Fruit fly (Drosophila melanogaster) whole organism, wandering third instar larva: ENCODE measurements around the gene scramb2.

ENCODE experiments used
- Abd-B ChIP-seq: fragments of >200 bp; optimal IDR thresholded peaks from 2 replicates; lab custom pipeline; 2017; ENCODE audit warnings: missing biosample characterization, missing genetic modification characterization
- CG32264 ChIP-seq: fragments of 200-800 bp; sonication (Bioruptor generic); optimal IDR thresholded peaks from 2 replicates; lab custom pipeline; 2016; ENCODE audit warnings: missing biosample characterization, missing genetic modification characterization
- CG9705 ChIP-seq: fragments of 200-800 bp; sonication (Bioruptor generic); optimal IDR thresholded peaks from 2 replicates; lab custom pipeline; 2018; ENCODE audit warnings: missing biosample characterization, mild to moderate bottlenecking, missing genetic modification characterization
- CrebA ChIP-seq: fragments of 200-800 bp; sonication (Bioruptor generic); optimal IDR thresholded peaks from 2 replicates; lab custom pipeline; 2016; ENCODE audit warnings: missing biosample characterization, mild to moderate bottlenecking, missing genetic modification characterization, borderline replicate concordance
- Dfd ChIP-seq: fragments of >200 bp; optimal IDR thresholded peaks from 2 replicates; lab custom pipeline; 2017; ENCODE audit warnings: missing biosample characterization, missing genetic modification characterization
- Dif ChIP-seq: fragments of 200-275, 200-300 bp; sonication (Bioruptor generic); optimal IDR thresholded peaks from 2 replicates; lab custom pipeline; 2018; ENCODE audit warnings: missing biosample characterization, missing genetic modification characterization; ENCODE audit not compliant: partially characterized antibody
- GATAd ChIP-seq: sonication (Bioruptor generic); optimal IDR thresholded peaks from 2 replicates; lab custom pipeline; 2016; ENCODE audit warnings: missing biosample characterization, missing genetic modification characterization
- HLH106 ChIP-seq: fragments of 200-800 bp; optimal IDR thresholded peaks from 3 replicates; lab custom pipeline; 2019; ENCODE audit warnings: missing biosample characterization, mild to moderate bottlenecking, missing genetic modification characterization, moderate library complexity
- Hnf4 ChIP-seq: fragments of 200-800 bp; sonication (Bioruptor generic); optimal IDR thresholded peaks from 2 replicates; lab custom pipeline; 2016; ENCODE audit warnings: missing biosample characterization, mild to moderate bottlenecking, missing genetic modification characterization
- Hr78 ChIP-seq: fragments of >200 bp; optimal IDR thresholded peaks from 2 replicates; lab custom pipeline; 2017; ENCODE audit warnings: missing biosample characterization, missing genetic modification characterization
- Hr83 ChIP-seq: fragments of 200-300 bp; sonication (Bioruptor generic); optimal IDR thresholded peaks from 2 replicates; lab custom pipeline; 2016; ENCODE audit warnings: missing biosample characterization, mild to moderate bottlenecking, missing genetic modification characterization, moderate library complexity; ENCODE audit not compliant: poor library complexity, severe bottlenecking
- Jra ChIP-seq: sonication (Bioruptor generic); optimal IDR thresholded peaks from 2 replicates; lab custom pipeline; 2016; ENCODE audit warnings: missing biosample characterization, missing genetic modification characterization
- Mio ChIP-seq: sonication (Bioruptor generic); optimal IDR thresholded peaks from 2 replicates; lab custom pipeline; 2016; ENCODE audit warnings: missing biosample characterization, missing genetic modification characterization
- Myc ChIP-seq: fragments of >200 bp; optimal IDR thresholded peaks from 2 replicates; lab custom pipeline; 2017
- N ChIP-seq: fragments of >200 bp; optimal IDR thresholded peaks from 2 replicates; lab custom pipeline; 2018; ENCODE audit warnings: missing biosample characterization, missing external identifiers, missing genetic modification characterization
- OdsH ChIP-seq: fragments of 200-800 bp; sonication (Bioruptor generic); optimal IDR thresholded peaks from 2 replicates; lab custom pipeline; 2016; ENCODE audit warnings: missing biosample characterization, mild to moderate bottlenecking, missing genetic modification characterization
- Rel ChIP-seq, 2 experiments: fragments of 200-800 bp; sonication (Bioruptor generic) in 1 of 2; optimal IDR thresholded peaks; 2 replicates in 1 of 2; 3 replicates in 1 of 2; lab custom pipeline; 2016 to 2019; ENCODE audit warnings: mild to moderate bottlenecking in 2 of 2, missing biosample characterization in 2 of 2, missing genetic modification characterization in 2 of 2, moderate library complexity in 1 of 2
- Sp1 ChIP-seq: fragments of 200-800 bp; sonication (Bioruptor generic); optimal IDR thresholded peaks from 3 replicates; lab custom pipeline; 2019; ENCODE audit warnings: missing biosample characterization, mild to moderate bottlenecking, missing genetic modification characterization, moderate library complexity
- Vsx2 ChIP-seq: fragments of 200-300, 225-300 bp; sonication (Bioruptor generic); optimal IDR thresholded peaks from 2 replicates; lab custom pipeline; 2018; ENCODE audit warnings: missing biosample characterization, missing genetic modification characterization; ENCODE audit not compliant: partially characterized antibody
- br ChIP-seq: fragments of 200-800 bp; sonication (Bioruptor generic); optimal IDR thresholded peaks from 2 replicates; lab custom pipeline; 2016; ENCODE audit warnings: missing biosample characterization, missing genetic modification characterization
- brk ChIP-seq: fragments of 200-800 bp; sonication (Bioruptor generic); optimal IDR thresholded peaks from 2 replicates; lab custom pipeline; 2016; ENCODE audit warnings: missing biosample characterization, mild to moderate bottlenecking, missing genetic modification characterization
- dl ChIP-seq, 2 experiments: fragments of 175-275, 200-275 bp in 1 of 2; fragments of 200-275 bp in 1 of 2; sonication (Bioruptor generic); optimal IDR thresholded peaks; lab custom pipeline; 2018; ENCODE audit warnings: mild to moderate bottlenecking in 2 of 2, missing biosample characterization in 2 of 2, missing genetic modification characterization in 2 of 2, moderate library complexity in 2 of 2; ENCODE audit not compliant: partially characterized antibody in 2 of 2, insufficient read depth in 1 of 2
- dmrt93B ChIP-seq: fragments of 200-800 bp; sonication (Bioruptor generic); optimal IDR thresholded peaks from 2 replicates; lab custom pipeline; 2018; ENCODE audit warnings: missing biosample characterization, mild to moderate bottlenecking, missing genetic modification characterization
- dsf ChIP-seq: sonication (Bioruptor generic); optimal IDR thresholded peaks from 2 replicates; lab custom pipeline; 2016; ENCODE audit warnings: missing biosample characterization, missing genetic modification characterization, borderline replicate concordance
- ey ChIP-seq: fragments of 200-800 bp; sonication (Bioruptor generic); optimal IDR thresholded peaks from 2 replicates; lab custom pipeline; 2016; ENCODE audit warnings: missing biosample characterization, missing genetic modification characterization
- foxo ChIP-seq, 2 experiments: fragments of 200-800 bp; sonication (Bioruptor generic); optimal IDR thresholded peaks; 2 replicates in 1 of 2; 3 replicates in 1 of 2; lab custom pipeline; 2016 to 2017; ENCODE audit warnings: missing biosample characterization in 2 of 2, missing genetic modification characterization in 2 of 2
- fru ChIP-seq: fragments of 200-800 bp; sonication (Bioruptor generic); optimal IDR thresholded peaks from 3 replicates; lab custom pipeline; 2016; ENCODE audit warnings: missing biosample characterization, mild to moderate bottlenecking, missing genetic modification characterization
- h ChIP-seq: fragments of 200-800 bp; sonication (Bioruptor generic); optimal IDR thresholded peaks from 3 replicates; lab custom pipeline; 2016; ENCODE audit warnings: missing biosample characterization, mild to moderate bottlenecking, missing genetic modification characterization
- jim ChIP-seq: fragments of 175-275, 200-325 bp; sonication (Bioruptor generic); optimal IDR thresholded peaks from 2 replicates; lab custom pipeline; 2016; ENCODE audit warnings: missing biosample characterization, mild to moderate bottlenecking, missing genetic modification characterization
- lola ChIP-seq: fragments of >200 bp; optimal IDR thresholded peaks from 2 replicates; lab custom pipeline; 2017; ENCODE audit warnings: missing biosample characterization, missing genetic modification characterization
- pan ChIP-seq: fragments of >200 bp; optimal IDR thresholded peaks from 2 replicates; lab custom pipeline; 2017
- psq ChIP-seq: fragments of 200-800 bp; sonication (Bioruptor generic); optimal IDR thresholded peaks from 3 replicates; lab custom pipeline; 2017; ENCODE audit warnings: missing biosample characterization, mild to moderate bottlenecking, missing genetic modification characterization, moderate library complexity
- rgr ChIP-seq: fragments of 200-800 bp; sonication (Bioruptor generic); optimal IDR thresholded peaks from 3 replicates; lab custom pipeline; 2016; ENCODE audit warnings: missing biosample characterization, mild to moderate bottlenecking, missing genetic modification characterization
- sage ChIP-seq: fragments of 200-800 bp; sonication (Bioruptor generic); optimal IDR thresholded peaks from 2 replicates; lab custom pipeline; 2016; ENCODE audit warnings: missing biosample characterization, mild to moderate bottlenecking, missing genetic modification characterization
- sv ChIP-seq: fragments of 200-800 bp; sonication (Bioruptor generic); optimal IDR thresholded peaks from 3 replicates; lab custom pipeline; 2016; ENCODE audit warnings: missing biosample characterization, missing genetic modification characterization
- tai ChIP-seq: sonication (Bioruptor generic); optimal IDR thresholded peaks from 2 replicates; lab custom pipeline; 2016; ENCODE audit warnings: missing biosample characterization, missing genetic modification characterization
- usp ChIP-seq: fragments of >200 bp; optimal IDR thresholded peaks from 2 replicates; lab custom pipeline; 2017; ENCODE audit warnings: missing biosample characterization, missing genetic modification characterization
- woc ChIP-seq: sonication (Bioruptor generic); optimal IDR thresholded peaks from 2 replicates; lab custom pipeline; 2016; ENCODE audit warnings: missing biosample characterization, mild to moderate bottlenecking, missing genetic modification characterization

The scramb2 gene

DNA sequence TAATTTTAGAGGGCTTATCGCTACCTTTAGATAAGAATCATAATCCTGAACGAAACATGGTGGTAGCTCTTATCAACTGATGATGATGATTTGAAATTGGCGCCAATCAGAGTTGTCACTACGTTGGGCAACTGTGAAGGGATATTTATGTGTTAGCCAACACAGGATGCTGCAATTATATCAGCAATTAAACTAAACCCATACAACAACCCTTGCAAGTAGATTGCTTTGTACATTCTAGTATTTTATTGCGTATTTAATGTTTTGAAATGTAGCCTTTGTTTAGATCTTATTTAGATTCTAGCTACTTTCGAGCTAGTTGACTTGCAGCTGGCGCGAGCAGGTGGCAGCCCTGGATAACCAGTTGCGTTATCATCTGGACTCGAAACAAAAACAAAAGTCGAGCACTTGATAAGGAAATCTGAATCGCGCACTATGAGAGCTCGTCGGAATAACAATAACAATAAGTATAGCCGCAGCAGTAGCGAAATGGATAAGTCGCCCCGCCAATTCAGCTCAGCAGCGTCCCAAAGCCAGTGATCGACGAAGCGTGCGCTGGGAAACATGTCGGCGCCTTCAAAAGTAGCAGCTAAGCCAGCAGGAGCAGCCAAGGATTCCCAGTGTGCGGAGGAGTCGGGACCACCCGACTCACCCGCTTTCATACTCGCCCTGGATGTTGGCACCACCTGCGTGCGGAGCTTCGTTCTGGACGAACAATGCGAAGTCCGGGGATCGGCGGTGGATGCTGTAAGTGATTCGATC, 5.7 kb upstream of the scramb2 start, which contains the start of gene CG1271 (continued):
- TF ChIP-seq N (GFP tag; lab: Kevin White, UChicago) (no peak), brk (GFP tag; lab: Kevin White, UChicago) (no peak), sv (peak; percentile 29), Hr83 (GFP tag; lab: Kevin White, UChicago) (no peak), rgr (GFP tag; lab: Kevin White, UChicago) (peak; percentile 59), CG32264 (GFP tag; lab: Kevin White, UChicago) (no peak), Rel (GFP tag; optimal IDR thresholded peaks at IDR 0.05; lab: Kevin White, UChicago) (no peak), Rel (tag; optimal IDR thresholded peaks at IDR 0.05; lab: Kevin White, UChicago) (peak; percentile 61), dmrt93B (GFP tag; lab: Kevin White, UChicago) (no peak), CG9705 (GFP tag; lab: Kevin White, UChicago) (peak; percentile 51), Dfd (no peak), sage (GFP tag; lab: Kevin White, UChicago) (no peak), dsf (no peak)

DNA sequence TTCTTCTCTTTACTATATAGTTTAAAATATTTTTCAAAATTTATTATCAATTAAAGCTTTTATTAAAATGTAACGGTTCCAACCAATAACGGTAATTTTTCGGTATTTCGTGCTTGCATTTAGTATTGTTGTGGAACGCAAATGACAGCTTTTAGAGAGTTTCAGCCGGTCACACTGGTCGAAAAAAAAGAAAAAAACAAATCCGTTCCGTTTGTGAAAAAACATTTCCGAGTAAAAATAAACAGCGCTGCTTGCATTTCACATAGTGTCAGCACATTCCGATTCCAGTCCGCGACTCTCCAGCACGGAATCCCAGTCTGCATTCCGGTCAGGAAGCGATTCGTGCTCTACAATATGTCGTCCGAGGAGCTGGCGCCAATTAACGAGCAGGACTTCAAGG, 3.6 kb upstream of the scramb2 start, which contains the start of gene CG32485:
CG32485 (plus strand) TSS at position 139 of the 400 bp plus-strand sequence.
- TF ChIP-seq sv: no peak
- no peak for TF ChIP-seq Rel (GFP tag; optimal IDR thresholded peaks at IDR 0.05; lab: Kevin White, UChicago)
- peak; percentile 90 for TF ChIP-seq Rel (tag; optimal IDR thresholded peaks at IDR 0.05; lab: Kevin White, UChicago)
- peak; percentile 54 for TF ChIP-seq jim
- TF ChIP-seq tai (GFP tag; lab: Kevin White, UChicago): no peak
- TF ChIP-seq Mio (GFP tag; lab: Kevin White, UChicago): no peak

DNA sequence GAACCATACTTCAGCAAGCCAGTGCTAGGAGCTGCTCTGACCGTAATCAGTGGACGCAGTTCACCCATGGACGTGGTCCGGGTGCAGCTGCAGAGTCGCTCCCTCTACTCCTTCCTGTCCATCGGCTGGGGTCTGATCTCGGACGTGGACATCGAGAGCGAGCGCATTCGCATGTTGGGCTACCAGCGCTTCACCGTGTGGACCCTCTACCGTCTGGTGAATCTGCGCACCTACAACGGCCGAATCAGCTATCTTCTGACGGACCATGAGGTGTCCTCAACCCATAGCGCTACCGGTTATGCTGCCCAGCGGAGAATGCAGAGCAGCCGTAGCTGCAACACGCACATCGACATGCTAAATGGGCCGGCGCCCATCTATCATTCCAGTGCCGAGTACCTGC, 2.0 kb upstream of the scramb2 start:
- TF ChIP-seq ey (GFP tag; lab: Kevin White, UChicago) (no peak), CG32264 (GFP tag; lab: Kevin White, UChicago) (no peak), Mio (GFP tag; lab: Kevin White, UChicago) (no peak)

DNA sequence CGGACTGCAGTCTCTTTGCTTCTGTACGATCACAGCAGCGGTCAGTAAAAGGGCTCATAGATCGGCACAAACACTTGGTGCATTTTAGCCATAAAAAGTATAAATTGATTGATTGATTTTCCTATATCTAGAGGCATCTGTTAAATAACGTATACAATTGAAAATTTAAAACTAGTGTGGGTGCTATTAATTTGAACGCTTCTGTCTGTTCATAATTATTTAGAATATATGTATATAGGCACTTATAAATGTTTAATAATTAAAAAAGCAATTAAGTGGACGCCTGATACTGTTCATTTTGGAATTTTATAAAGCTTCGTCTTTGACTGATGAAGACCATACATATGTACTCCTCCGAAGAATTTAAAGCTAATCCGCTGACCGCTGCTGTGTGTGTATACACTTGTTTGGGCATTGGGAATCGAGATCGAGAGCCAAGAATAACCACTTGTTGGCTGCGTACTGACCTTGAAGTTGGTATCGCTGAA, 1.3 kb downstream of the scramb2 start:
- TF ChIP-seq Jra (GFP tag; lab: Kevin White, UChicago) (peak; percentile 1), CrebA (GFP tag; lab: Kevin White, UChicago) (no peak), dsf (peak; percentile 34), N (GFP tag; lab: Kevin White, UChicago) (no peak), CG9705 (GFP tag; lab: Kevin White, UChicago) (no peak), Hnf4 (peak; percentile 70), brk (GFP tag; lab: Kevin White, UChicago) (peak; percentile 66), Abd-B (GFP tag; lab: Kevin White, UChicago) (no peak), Rel (GFP tag; optimal IDR thresholded peaks at IDR 0.05; lab: Kevin White, UChicago) (peak; percentile 76), Rel (tag; optimal IDR thresholded peaks at IDR 0.05; lab: Kevin White, UChicago) (no peak), h (GFP tag; lab: Kevin White, UChicago) (peak; percentile 82), Dfd (no peak), HLH106 (tag; lab: Kevin White, UChicago) (peak; percentile 77), Vsx2 (no peak), lola (GFP tag; lab: Kevin White, UChicago) (no peak), sv (no peak), foxo (GFP tag; optimal IDR thresholded peaks at IDR 0.05; lab: Kevin White, UChicago) (peak; percentile 74 to 86), Dif (no peak), br (GFP tag; lab: Kevin White, UChicago) (peak; percentile 84), Sp1 (GFP tag; lab: Kevin White, UChicago) (peak; percentile 84), Hr78 (GFP tag; lab: Kevin White, UChicago) (no peak), Myc (lab: Kevin White, UChicago) (no peak), CG32264 (GFP tag; lab: Kevin White, UChicago) (peak; percentile 80), sage (GFP tag; lab: Kevin White, UChicago) (peak; percentile 62), GATAd (no peak), pan (lab: Kevin White, UChicago) (no peak), dl (GFP tag; optimal IDR thresholded peaks at IDR 0.05; lab: Kevin White, UChicago; ENCODE audit: insufficient read depth in 1 of 2, partially characterized antibody in 2 of 2) (no peak), fru (peak; percentile 89), dmrt93B (GFP tag; lab: Kevin White, UChicago) (peak; percentile 67), psq (peak; percentile 81), tai (GFP tag; lab: Kevin White, UChicago) (no peak), Mio (GFP tag; lab: Kevin White, UChicago) (peak; percentile 5), woc (GFP tag; lab: Kevin White, UChicago) (peak; percentile 76), Hr83 (GFP tag; lab: Kevin White, UChicago) (peak; percentile 5), rgr (GFP tag; lab: Kevin White, UChicago) (peak; percentile 90), usp (GFP tag; lab: Kevin White, UChicago) (no peak), OdsH (peak; percentile 87), jim (no peak), ey (GFP tag; lab: Kevin White, UChicago) (peak; percentile 86)
